Fruit fly (Drosophila melanogaster) whole organism, wandering third instar larva: ENCODE results near the gene CG17118.

Experiments used
- Myc ChIP-seq: fragments of >200 bp; optimal IDR thresholded peaks from 2 replicates; lab custom pipeline; 2017
- OdsH ChIP-seq: fragments of 200-800 bp; sonication (Bioruptor generic); optimal IDR thresholded peaks from 2 replicates; lab custom pipeline; 2016; ENCODE audit warnings: missing biosample characterization, mild to moderate bottlenecking, missing genetic modification characterization
- dl ChIP-seq, 2 experiments: fragments of 175-275, 200-275 bp in 1 of 2; fragments of 200-275 bp in 1 of 2; sonication (Bioruptor generic); optimal IDR thresholded peaks; lab custom pipeline; 2018; ENCODE audit warnings: mild to moderate bottlenecking in 2 of 2, missing biosample characterization in 2 of 2, missing genetic modification characterization in 2 of 2, moderate library complexity in 2 of 2; ENCODE audit not compliant: partially characterized antibody in 2 of 2, insufficient read depth in 1 of 2
- ey ChIP-seq: fragments of 200-800 bp; sonication (Bioruptor generic); optimal IDR thresholded peaks from 2 replicates; lab custom pipeline; 2016; ENCODE audit warnings: missing biosample characterization, missing genetic modification characterization
- h ChIP-seq: fragments of 200-800 bp; sonication (Bioruptor generic); optimal IDR thresholded peaks from 3 replicates; lab custom pipeline; 2016; ENCODE audit warnings: missing biosample characterization, mild to moderate bottlenecking, missing genetic modification characterization
- lola ChIP-seq: fragments of >200 bp; optimal IDR thresholded peaks from 2 replicates; lab custom pipeline; 2017; ENCODE audit warnings: missing biosample characterization, missing genetic modification characterization
- pan ChIP-seq: fragments of >200 bp; optimal IDR thresholded peaks from 2 replicates; lab custom pipeline; 2017
- rgr ChIP-seq: fragments of 200-800 bp; sonication (Bioruptor generic); optimal IDR thresholded peaks from 3 replicates; lab custom pipeline; 2016; ENCODE audit warnings: missing biosample characterization, mild to moderate bottlenecking, missing genetic modification characterization

DNA sequence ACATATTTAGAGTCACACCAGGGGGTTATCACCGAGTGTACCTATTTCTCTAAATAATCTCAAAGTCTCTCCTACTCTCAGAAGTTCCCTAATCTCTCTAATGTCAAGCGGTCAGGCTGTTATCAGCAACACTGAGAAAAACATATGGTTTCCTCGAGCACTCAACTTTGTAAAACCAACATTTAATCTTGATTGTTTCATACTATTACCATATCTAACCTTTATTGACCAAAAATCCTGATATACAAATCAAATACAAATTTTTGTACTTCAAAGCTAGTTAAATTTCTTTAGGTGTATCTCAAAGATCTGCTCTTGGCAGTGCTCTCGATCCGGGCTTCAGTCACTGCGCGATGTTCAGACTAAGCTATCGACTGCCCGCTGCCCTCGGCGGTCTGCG lies 26.8 kb upstream of the CG17118 start, which contains the start of gene CG6415:
- TF ChIP-seq ey (GFP tag; lab: Kevin White, UChicago) (peak; percentile 85), Myc (lab: Kevin White, UChicago) (no peak), dl (GFP tag; optimal IDR thresholded peaks at IDR 0.05; lab: Kevin White, UChicago; ENCODE audit: insufficient read depth in 1 of 2, partially characterized antibody in 2 of 2) (no peak), OdsH (peak; percentile 84), rgr (GFP tag; lab: Kevin White, UChicago) (peak; percentile 86), pan (lab: Kevin White, UChicago) (no peak), h (GFP tag; lab: Kevin White, UChicago) (peak; percentile 92), lola (GFP tag; lab: Kevin White, UChicago) (no peak)
